Worm (Caenorhabditis elegans) whole organism, L3 larva: Measurements from ENCODE around the gene fbxb-46.

Experiments used
- lin-15B ChIP-seq: fragments of 150-350 bp; optimal IDR thresholded peaks from 2 replicates; lab custom pipeline; 2014; ENCODE audit warnings: missing biosample characterization, missing genetic modification characterization
- lsy-12 ChIP-seq: sonication (generic microtip); optimal IDR thresholded peaks from 2 replicates; lab custom pipeline; 2016; ENCODE audit warnings: mild to moderate bottlenecking, missing genetic modification characterization, missing compliant biosample characterization
- nhr-23 ChIP-seq: fragments of 150-350 bp; optimal IDR thresholded peaks from 2 replicates; lab custom pipeline; 2014; ENCODE audit warnings: missing biosample characterization, missing genetic modification reagents, missing genetic modification characterization
- skn-1 ChIP-seq: fragments of 150-350 bp; optimal IDR thresholded peaks from 2 replicates; lab custom pipeline; 2014; ENCODE audit warnings: missing biosample characterization, missing genetic modification characterization

DNA sequence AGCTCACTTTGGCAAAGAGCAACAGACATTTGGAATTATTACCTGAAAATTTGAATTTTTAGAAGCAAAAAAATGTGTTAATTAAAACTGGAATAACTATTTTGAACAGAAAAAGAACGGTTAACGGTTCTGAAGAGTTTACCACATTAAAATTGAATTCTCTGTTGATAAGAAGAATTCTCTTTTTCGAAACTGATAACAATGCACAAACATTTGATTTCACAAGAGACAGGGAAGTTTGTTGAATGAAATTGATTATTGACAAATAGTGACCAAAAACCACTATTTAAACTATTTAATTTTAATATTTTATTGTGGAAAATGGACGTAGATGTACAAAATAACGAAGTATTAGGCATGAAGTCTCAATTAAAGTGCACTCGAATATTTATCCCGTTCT lies 36.6 kb upstream of the fbxb-46 start:
- TF ChIP-seq lsy-12 (tag; lab: Kevin White, UChicago) (no peak), skn-1 (tag; lab: Kevin White, UChicago) (no peak), lin-15B (tag; lab: Kevin White, UChicago) (no peak), nhr-23 (no peak)
